Fruit fly (Drosophila melanogaster): ENCODE measurements around the gene msl-1.
A peak's percentile ranks its signal among the peaks of the same experiment; 100 is the strongest.

msl-1 gene

dm6 chr2L:18665952-18666606 lies 22.5 kb downstream of the msl-1 start (continued):
- TF ChIP-seq CG16863 (GFP tag; optimal IDR thresholded peaks at IDR 0.05): peak; percentile 41
- no peak for TF ChIP-seq Doc3 (GFP tag; IDR thresholded peaks at IDR 0.05; ENCODE audit: partially characterized antibody)
- TF ChIP-seq klu (GFP tag; IDR thresholded peaks at IDR 0.05): no peak
- TF ChIP-seq CG13624 (GFP tag; optimal IDR thresholded peaks at IDR 0.05): peak; percentile 64
- no peak for TF ChIP-seq CG12219 (GFP tag; optimal IDR thresholded peaks at IDR 0.05)
- no peak for TF ChIP-seq CG7556 (GFP tag; optimal IDR thresholded peaks at IDR 0.05)
- TF ChIP-seq CG1647 (GFP tag; optimal IDR thresholded peaks at IDR 0.05): no peak
- no peak for TF ChIP-seq hth (optimal IDR thresholded peaks at IDR 0.05)
- TF ChIP-seq CG6254 (GFP tag; optimal IDR thresholded peaks at IDR 0.05): no peak
- TF ChIP-seq stwl (tag; optimal IDR thresholded peaks at IDR 0.05): peak; percentile 96
- TF ChIP-seq ATbp (GFP tag; optimal IDR thresholded peaks at IDR 0.05): no peak
- TF ChIP-seq CG11085 (GFP tag; IDR thresholded peaks at IDR 0.05): peak; percentile 40; the same call in 1 of the 2 replicates
- peak; percentile 85 for TF ChIP-seq Myb (GFP tag; optimal IDR thresholded peaks at IDR 0.05)
- no peak for TF ChIP-seq Vsx1 (GFP tag; optimal IDR thresholded peaks at IDR 0.05)
- TF ChIP-seq CG18476 (GFP tag; optimal IDR thresholded peaks at IDR 0.05): no peak
- no peak for TF ChIP-seq bowl (GFP tag; IDR thresholded peaks at IDR 0.05)
- TF ChIP-seq Dek (tag; optimal IDR thresholded peaks at IDR 0.05): peak; percentile 8
- TF ChIP-seq slou (GFP tag; optimal IDR thresholded peaks at IDR 0.05): no peak
- TF ChIP-seq crp (GFP tag; optimal IDR thresholded peaks at IDR 0.05): no peak
- TF ChIP-seq Antp (GFP tag; optimal IDR thresholded peaks at IDR 0.05): peak; percentile 46
- TF ChIP-seq gsb-n (tag; optimal IDR thresholded peaks at IDR 0.05): no peak
- peak; percentile 17 for TF ChIP-seq CG12391 (tag; optimal IDR thresholded peaks at IDR 0.05)
- TF ChIP-seq rib (GFP tag; IDR thresholded peaks at IDR 0.05): no peak
- peak; percentile 34; the same call in 1 of the 2 replicates for TF ChIP-seq Awh (GFP tag; IDR thresholded peaks at IDR 0.05)
- peak; percentile 13 for TF ChIP-seq CG6813 (GFP tag; optimal IDR thresholded peaks at IDR 0.05)
- no peak for TF ChIP-seq CG2712 (tag; optimal IDR thresholded peaks at IDR 0.05)
- peak; percentile 41 for TF ChIP-seq Hr3 (GFP tag; optimal IDR thresholded peaks at IDR 0.05)
- TF ChIP-seq eyg (GFP tag; optimal IDR thresholded peaks at IDR 0.05): no peak
- no peak for TF ChIP-seq HLH4C (GFP tag; IDR thresholded peaks at IDR 0.05; ENCODE audit: partially characterized antibody)
- peak; percentile 38 for TF ChIP-seq CG12659 (GFP tag; optimal IDR thresholded peaks at IDR 0.05)
- no peak for TF ChIP-seq D (optimal IDR thresholded peaks at IDR 0.05)
- no peak for TF ChIP-seq D (GFP tag; optimal IDR thresholded peaks at IDR 0.05)
- peak; percentile 84 for TF ChIP-seq slbo (GFP tag; IDR thresholded peaks at IDR 0.05)
- no peak for TF ChIP-seq CG1233 (GFP tag; optimal IDR thresholded peaks at IDR 0.05)
- no peak for TF ChIP-seq CG4404 (GFP tag; IDR thresholded peaks at IDR 0.05)
- TF ChIP-seq az2 (GFP tag; optimal IDR thresholded peaks at IDR 0.05): peak; percentile 62
- no peak for TF ChIP-seq z (GFP tag; IDR thresholded peaks at IDR 0.05)
- TF ChIP-seq slp2 (GFP tag; optimal IDR thresholded peaks at IDR 0.05): peak; percentile 6
- peak; percentile 90 for TF ChIP-seq CG33213 (GFP tag; optimal IDR thresholded peaks at IDR 0.05)
- TF ChIP-seq CG4707 (GFP tag; optimal IDR thresholded peaks at IDR 0.05): peak; percentile 21
- TF ChIP-seq CG8924 (tag; optimal IDR thresholded peaks at IDR 0.05): no peak
- peak; percentile 56 for TF ChIP-seq phol (tag; optimal IDR thresholded peaks at IDR 0.05)
- no peak for TF ChIP-seq D19B (GFP tag; optimal IDR thresholded peaks at IDR 0.05)
- 0 out of 2 replicates have a peak, but pooled peaks have one; percentile 31 for TF ChIP-seq sna (GFP tag; IDR thresholded peaks at IDR 0.05; ENCODE audit: partially characterized antibody)
- TF ChIP-seq al (GFP tag; IDR thresholded peaks at IDR 0.05): no peak
- peak; percentile 49 for TF ChIP-seq Meics (GFP tag; optimal IDR thresholded peaks at IDR 0.05)
- peak; percentile 5 for TF ChIP-seq pzg (GFP tag; optimal IDR thresholded peaks at IDR 0.05)
- no peak for TF ChIP-seq Blimp-1 (GFP tag; optimal IDR thresholded peaks at IDR 0.05)
- peak; percentile 8 for TF ChIP-seq CG31365 (tag; optimal IDR thresholded peaks at IDR 0.05)
- TF ChIP-seq Atf6 (GFP tag; IDR thresholded peaks at IDR 0.05): no peak
